Worm (Caenorhabditis elegans): Measurements from ENCODE around the gene rexd-1.

rexd-1 gene

ce11 chrIII:1893851-1894250, 59.5 kb downstream of the rexd-1 start, which contains the start of the genes B0524.5 and B0524.2:
B0524.5 (minus strand) TSS chrIII:1893890.
B0524.2 (plus strand) TSS chrIII:1894057.
- TF ChIP-seq madf-3 (GFP tag; IDR thresholded peaks at IDR 0.05), result no peak

Measured in whole organism, young adult.